Fruit fly (Drosophila melanogaster) S2 (cell line): ENCODE measurements around the gene CG45075.

ENCODE experiments used
- CG8478 ChIP-seq: fragments of >200 bp; optimal IDR thresholded peaks from 2 replicates; lab custom pipeline; 2018
- CTCF ChIP-seq, 2 experiments: fragments of >200 bp; optimal IDR thresholded peaks; 2 replicates each; lab custom pipeline; 2018

- no peak for TF ChIP-seq CTCF (optimal IDR thresholded peaks at IDR 0.05; lab: Kevin White, UChicago)
- TF ChIP-seq CG8478 (lab: Kevin White, UChicago): no peak
Measured at dm6 chr2L:6053874-6054469, 37.2 kb upstream of the CG45075 start, which contains the start of gene CG13995.
